Worm (Caenorhabditis elegans) whole organism, L4 larva: ENCODE data around the gene T04C10.3.
A peak's percentile ranks its signal among the peaks of the same experiment; 100 is the strongest.

ENCODE experiments used
- D1046.2 ChIP-seq: fragments of 200-800 bp; sonication (Bioruptor generic); IDR thresholded peaks from 2 replicates; pipeline ENCODE4 v1.3.6; 2022; ENCODE audit warnings: missing genetic modification characterization, missing compliant biosample characterization
- F37D6.2 ChIP-seq: sonication (generic microtip); optimal IDR thresholded peaks from 2 replicates; lab custom pipeline; 2016; ENCODE audit warnings: mild to moderate bottlenecking, missing genetic modification characterization, missing compliant biosample characterization
- Y5F2A.4 ChIP-seq: fragments of 200-800 bp; sonication (Bioruptor generic); optimal IDR thresholded peaks from 2 replicates; lab custom pipeline; 2018; ENCODE audit warnings: mild to moderate bottlenecking, missing genetic modification characterization, missing compliant biosample characterization
- ZK337.2 ChIP-seq: fragments of 200-800 bp; sonication (Bioruptor generic); IDR thresholded peaks from 2 replicates; pipeline ENCODE4 v1.3.6; 2022; ENCODE audit warnings: missing genetic modification reagents, missing genetic modification characterization, missing compliant biosample characterization
- ZK546.5 ChIP-seq, 2 experiments: sonication (generic microtip); optimal IDR thresholded peaks; 2 replicates each; lab custom pipeline; 2017; ENCODE audit warnings: missing biosample characterization in 2 of 2, missing genetic modification characterization in 2 of 2
- aha-1 ChIP-seq: fragments of 150-350 bp; peaks from one replicate; lab custom pipeline; 2014; ENCODE audit warnings: missing biosample characterization, missing genetic modification characterization
- ama-1 ChIP-seq: fragments of 150-350 bp; optimal IDR thresholded peaks from 2 replicates; lab custom pipeline; 2014; ENCODE audit warnings: inconsistent platforms, mixed read lengths
- arid-1 ChIP-seq: fragments of 200-800 bp; sonication (Bioruptor generic); conservative IDR thresholded peaks from 2 replicates; pipeline ENCODE4 v1.3.6; 2022; ENCODE audit warnings: missing genetic modification reagents, missing genetic modification characterization, missing compliant biosample characterization
- attf-4 ChIP-seq: sonication (generic microtip); optimal IDR thresholded peaks from 3 replicates; lab custom pipeline; 2017; ENCODE audit warnings: missing biosample characterization, missing genetic modification characterization
- ceh-20 ChIP-seq: fragments of 200-800 bp; sonication (Bioruptor generic); IDR thresholded peaks from 2 replicates; pipeline ENCODE4 v1.3.6; 2022; ENCODE audit warnings: missing genetic modification reagents, missing genetic modification characterization, missing compliant biosample characterization
- ceh-62 ChIP-seq: sonication (generic microtip); optimal IDR thresholded peaks from 2 replicates; lab custom pipeline; 2017; ENCODE audit warnings: missing biosample characterization, missing genetic modification characterization
- ces-1 ChIP-seq: fragments of 150-350 bp; sonication (generic microtip); optimal IDR thresholded peaks from 4 replicates; lab custom pipeline; 2014; ENCODE audit warnings: missing biosample characterization, missing genetic modification reagents, missing genetic modification characterization
- ctbp-1 ChIP-seq: fragments of 200-800 bp; sonication (Bioruptor generic); IDR thresholded peaks from 2 replicates; pipeline ENCODE4 v1.3.6; 2022; ENCODE audit warnings: missing genetic modification reagents, missing genetic modification characterization, missing compliant biosample characterization
- daf-12 ChIP-seq: fragments of 150-350 bp; optimal IDR thresholded peaks from 2 replicates; lab custom pipeline; 2014; ENCODE audit warnings: missing biosample characterization, missing genetic modification reagents, missing genetic modification characterization
- daf-16 ChIP-seq, 3 experiments: sonication (generic microtip); optimal IDR thresholded peaks; 2 replicates each; lab custom pipeline; 2016 to 2017; ENCODE audit warnings: missing genetic modification characterization in 3 of 3, missing genetic modification reagents in 3 of 3, mild to moderate bottlenecking in 2 of 3, missing compliant biosample characterization in 2 of 3, missing biosample characterization in 1 of 3, moderate library complexity in 1 of 3
- daf-8 ChIP-seq: fragments of 200-800 bp; sonication (Bioruptor generic); IDR thresholded peaks from 2 replicates; pipeline ENCODE4 v1.3.6; 2022; ENCODE audit warnings: missing genetic modification characterization, missing compliant biosample characterization
- dmd-6 ChIP-seq: fragments of 200-800 bp; sonication (Bioruptor generic); IDR thresholded peaks from 2 replicates; pipeline ENCODE4 v1.3.6; 2022; ENCODE audit warnings: missing genetic modification reagents, missing genetic modification characterization, missing compliant biosample characterization
- dmd-8 ChIP-seq: fragments of 200-800 bp; sonication (Bioruptor generic); IDR thresholded peaks from 2 replicates; pipeline ENCODE4 v1.3.6; 2022; ENCODE audit warnings: missing genetic modification characterization, missing compliant biosample characterization
- dpl-1 ChIP-seq: fragments of 150-350 bp; optimal IDR thresholded peaks from 2 replicates; lab custom pipeline; 2014; ENCODE audit warnings: missing biosample characterization, missing genetic modification reagents, missing genetic modification characterization
- egl-43 ChIP-seq: fragments of 200-800 bp; sonication (Bioruptor generic); IDR thresholded peaks from 2 replicates; pipeline ENCODE4 v1.3.6; 2022; ENCODE audit warnings: missing genetic modification reagents, missing genetic modification characterization, missing compliant biosample characterization
- hif-1 ChIP-seq, 2 experiments: sonication (generic microtip); optimal IDR thresholded peaks; 2 replicates each; lab custom pipeline; 2016 to 2017; ENCODE audit warnings: missing compliant biosample characterization in 2 of 2, missing genetic modification characterization in 2 of 2, missing genetic modification reagents in 2 of 2, missing genotype in 2 of 2, mild to moderate bottlenecking in 1 of 2
- hlh-30 ChIP-seq: sonication (generic microtip); optimal IDR thresholded peaks from 2 replicates; lab custom pipeline; 2017; ENCODE audit warnings: antibody characterized with exemption, mild to moderate bottlenecking, missing genetic modification characterization, missing compliant biosample characterization; ENCODE audit not compliant: insufficient read depth
- hmg-1.1 ChIP-seq: fragments of 200-800 bp; sonication (Bioruptor generic); IDR thresholded peaks from 2 replicates; pipeline ENCODE4 v1.3.6; 2022; ENCODE audit warnings: missing genetic modification reagents, missing genetic modification characterization, missing compliant biosample characterization
- jun-1 ChIP-seq: fragments of 150-350 bp; optimal IDR thresholded peaks from 2 replicates; lab custom pipeline; 2014; ENCODE audit warnings: missing biosample characterization, missing genetic modification reagents, missing genetic modification characterization
- lin-39 ChIP-seq: fragments of 150-350 bp; optimal IDR thresholded peaks from 2 replicates; lab custom pipeline; 2014; ENCODE audit warnings: missing biosample characterization, missing genetic modification reagents, missing genetic modification characterization
- lir-3 ChIP-seq: sonication (generic microtip); optimal IDR thresholded peaks from 2 replicates; lab custom pipeline; 2016; ENCODE audit warnings: mild to moderate bottlenecking, missing genetic modification characterization, missing compliant biosample characterization
- madf-5 ChIP-seq, 2 experiments: fragments of 200-800 bp; sonication (Bioruptor generic); IDR thresholded peaks; 2 replicates each; pipeline ENCODE4 v1.3.6; 2022; ENCODE audit warnings: missing compliant biosample characterization in 2 of 2, missing genetic modification characterization in 2 of 2
- mdt-29 ChIP-seq: fragments of 200-800 bp; sonication (Bioruptor generic); IDR thresholded peaks from 2 replicates; pipeline ENCODE4 v1.3.6; 2022; ENCODE audit warnings: missing genetic modification reagents, missing genetic modification characterization, missing compliant biosample characterization
- mep-1 ChIP-seq: fragments of 150-350 bp; sonication (generic microtip); optimal IDR thresholded peaks from 3 replicates; lab custom pipeline; 2014; ENCODE audit warnings: missing biosample characterization, missing genetic modification characterization
- mxl-2 ChIP-seq: fragments of 200-800 bp; sonication (Bioruptor generic); conservative IDR thresholded peaks from 2 replicates; pipeline ENCODE4 v1.3.6; 2022; ENCODE audit warnings: missing genetic modification reagents, missing genetic modification characterization, missing compliant biosample characterization
- nhr-11 ChIP-seq: fragments of 150-350 bp; optimal IDR thresholded peaks from 2 replicates; lab custom pipeline; 2014; ENCODE audit warnings: missing biosample characterization, missing genetic modification characterization
- nhr-111 ChIP-seq: fragments of 200-800 bp; sonication (Bioruptor generic); optimal IDR thresholded peaks from 2 replicates; lab custom pipeline; 2018; ENCODE audit warnings: mild to moderate bottlenecking, missing genetic modification characterization, missing compliant biosample characterization
- nhr-237 ChIP-seq: sonication (generic microtip); optimal IDR thresholded peaks from 2 replicates; lab custom pipeline; 2017; ENCODE audit warnings: missing biosample characterization, missing genetic modification characterization
- nhr-25 ChIP-seq: sonication (generic microtip); optimal IDR thresholded peaks from 2 replicates; lab custom pipeline; 2017; ENCODE audit warnings: missing genetic modification characterization, mild to moderate bottlenecking, missing compliant biosample characterization, antibody characterized with exemption, moderate library complexity, borderline replicate concordance; ENCODE audit not compliant: insufficient read depth
- nhr-28 ChIP-seq: fragments of 150-350 bp; optimal IDR thresholded peaks from 2 replicates; lab custom pipeline; 2014; ENCODE audit warnings: missing biosample characterization, missing genetic modification characterization
- nhr-48 ChIP-seq: sonication (generic microtip); optimal IDR thresholded peaks from 2 replicates; lab custom pipeline; 2016; ENCODE audit warnings: mild to moderate bottlenecking, missing genetic modification characterization, missing compliant biosample characterization
- nhr-6 ChIP-seq: fragments of 150-350 bp; optimal IDR thresholded peaks from 2 replicates; lab custom pipeline; 2014; ENCODE audit warnings: missing biosample characterization, missing genetic modification characterization
- nhr-76 ChIP-seq: fragments of 150-350 bp; optimal IDR thresholded peaks from 2 replicates; lab custom pipeline; 2014; ENCODE audit warnings: missing biosample characterization, missing genetic modification characterization
- pha-4 ChIP-seq, 2 experiments: fragments of 150-350 bp in 1 of 2; fragments of 200-800 bp in 1 of 2; sonication (Bioruptor generic) in 1 of 2; IDR thresholded peaks in 1 of 2; optimal IDR thresholded peaks in 1 of 2; 2 replicates each; pipeline versions ENCODE4 v1.3.6 to Lab custom; 2014 to 2022; ENCODE audit warnings: missing genetic modification characterization in 2 of 2, missing genetic modification reagents in 2 of 2, missing biosample characterization in 1 of 2, missing compliant biosample characterization in 1 of 2
- pqm-1 ChIP-seq: sonication (generic microtip); optimal IDR thresholded peaks from 2 replicates; lab custom pipeline; 2017; ENCODE audit warnings: missing biosample characterization, missing genetic modification characterization
- saeg-2 ChIP-seq: fragments of 200-800 bp; sonication (Bioruptor generic); IDR thresholded peaks from 2 replicates; pipeline ENCODE4 v1.3.6; 2022; ENCODE audit warnings: missing genetic modification reagents, missing genetic modification characterization, missing compliant biosample characterization
- snpc-4 ChIP-seq: fragments of 150-350 bp; optimal IDR thresholded peaks from 2 replicates; lab custom pipeline; 2014; ENCODE audit warnings: missing biosample characterization, missing genetic modification characterization
- spr-1 ChIP-seq: sonication (generic microtip); optimal IDR thresholded peaks from 2 replicates; lab custom pipeline; 2016; ENCODE audit warnings: mild to moderate bottlenecking, missing genetic modification characterization, missing compliant biosample characterization
- spr-3 ChIP-seq: fragments of 200-800 bp; sonication (Bioruptor generic); optimal IDR thresholded peaks from 2 replicates; lab custom pipeline; 2018; ENCODE audit warnings: mild to moderate bottlenecking, missing genetic modification characterization, missing compliant biosample characterization
- tag-97 ChIP-seq: fragments of 200-800 bp; sonication (Bioruptor generic); IDR thresholded peaks from 2 replicates; pipeline ENCODE4 v1.3.6; 2022; ENCODE audit warnings: missing genetic modification characterization, missing compliant biosample characterization
- tra-1 ChIP-seq: fragments of 200-800 bp; sonication (Bioruptor generic); IDR thresholded peaks from 2 replicates; pipeline ENCODE4 v1.3.6; 2022; ENCODE audit warnings: missing genetic modification reagents, missing genetic modification characterization, missing compliant biosample characterization
- zfp-2 ChIP-seq: sonication (generic microtip); optimal IDR thresholded peaks from 2 replicates; lab custom pipeline; 2016; ENCODE audit warnings: mild to moderate bottlenecking, missing genetic modification characterization, missing compliant biosample characterization
- zip-11 ChIP-seq: fragments of 200-800 bp; sonication (Bioruptor generic); IDR thresholded peaks from 2 replicates; pipeline ENCODE4 v1.3.6; 2022; ENCODE audit warnings: missing genetic modification characterization, missing compliant biosample characterization
- ztf-11 ChIP-seq: fragments of 150-350 bp; optimal IDR thresholded peaks from 2 replicates; lab custom pipeline; 2014; ENCODE audit warnings: missing biosample characterization, missing genetic modification characterization

The T04C10.3 gene

DNA sequence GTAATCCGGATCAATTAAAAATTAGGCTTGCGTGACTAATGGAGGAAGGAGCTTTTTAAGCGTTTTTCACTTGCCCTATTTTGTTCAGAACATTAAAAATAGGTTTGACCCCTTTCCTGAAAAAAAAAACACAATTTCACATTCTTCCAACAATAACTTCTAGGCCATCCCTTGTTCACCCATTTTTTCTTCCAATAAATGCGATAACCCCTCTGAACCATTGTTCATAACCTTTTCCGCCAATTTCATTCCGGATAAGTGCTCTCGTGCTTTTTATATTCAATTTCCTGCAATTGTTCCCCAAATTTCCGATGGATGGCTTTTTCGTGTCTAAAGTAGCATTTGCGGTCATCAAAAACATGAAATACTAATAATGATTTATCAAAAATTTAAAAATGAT, 3.3 kb downstream of the T04C10.3 start (continued):
- TF ChIP-seq snpc-4 (tag; lab: Kevin White, UChicago) (no peak), spr-3 (GFP tag; lab: Kevin White, UChicago) (no peak), ama-1 (no peak), jun-1 (tag; lab: Kevin White, UChicago) (no peak), hlh-30 (tag; lab: Kevin White, UChicago) (peak; percentile 29), madf-5 (GFP tag; IDR thresholded peaks at IDR 0.05; lab: Robert Waterston, UW) (no peak), mdt-29 (GFP tag; lab: Robert Waterston, UW) (no peak), aha-1 (peak; percentile 50), nhr-111 (no peak), nhr-48 (peak; percentile 19), saeg-2 (0 out of 2 replicates have a peak, but pooled peaks have one; percentile 43), tra-1 (GFP tag; lab: Robert Waterston, UW) (no peak), attf-4 (tag; lab: Kevin White, UChicago) (no peak), ctbp-1 (GFP tag; lab: Robert Waterston, UW) (no peak), zip-11 (GFP tag; lab: Robert Waterston, UW) (no peak), ceh-62 (tag; lab: Kevin White, UChicago) (no peak), ceh-20 (no peak), lin-39 (tag; lab: Kevin White, UChicago) (no peak), Y5F2A.4 (GFP tag; lab: Kevin White, UChicago) (no peak), hmg-1.1 (no peak), dmd-8 (GFP tag; lab: Robert Waterston, UW) (no peak), daf-8 (GFP tag; lab: Robert Waterston, UW) (no peak), mxl-2 (GFP tag; lab: Robert Waterston, UW) (no peak), nhr-6 (tag; lab: Kevin White, UChicago) (no peak)
- TF ChIP-seq, all 104 proteins: peak for 20

- TF ChIP-seq saeg-2: no peak
- no peak for TF ChIP-seq nhr-76
- TF ChIP-seq lir-3 (tag; lab: Kevin White, UChicago): no peak
- peak; percentile 83 for TF ChIP-seq nhr-28
- no peak for TF ChIP-seq arid-1
- TF ChIP-seq attf-4 (tag; lab: Kevin White, UChicago): no peak
- no peak for TF ChIP-seq egl-43 (GFP tag; lab: Robert Waterston, UW)
- no peak for TF ChIP-seq nhr-11
- peak; percentile 81 for TF ChIP-seq dmd-6 (GFP tag; lab: Robert Waterston, UW)
- no peak for TF ChIP-seq hmg-1.1
- no peak for TF ChIP-seq nhr-237 (tag; lab: Kevin White, UChicago)
- TF ChIP-seq daf-16 (GFP tag; optimal IDR thresholded peaks at IDR 0.05; lab: Kevin White, UChicago): no peak
- TF ChIP-seq daf-16 (tag; optimal IDR thresholded peaks at IDR 0.05; lab: Kevin White, UChicago): peak; percentile 81
- no peak for TF ChIP-seq D1046.2 (GFP tag; lab: Robert Waterston, UW)
- no peak for TF ChIP-seq ceh-62 (tag; lab: Kevin White, UChicago)
- 0 out of 2 replicates have a peak, but pooled peaks have one; percentile 64 for TF ChIP-seq tra-1 (GFP tag; lab: Robert Waterston, UW)
- peak; percentile 22; the same call in 1 of the 2 replicates for TF ChIP-seq pha-4 (GFP tag; IDR thresholded peaks at IDR 0.05; lab: Robert Waterston, UW)
- no peak for TF ChIP-seq pha-4 (tag; optimal IDR thresholded peaks at IDR 0.05; lab: Kevin White, UChicago)
- no peak for TF ChIP-seq nhr-48
- TF ChIP-seq ztf-11 (tag; lab: Kevin White, UChicago): no peak
- TF ChIP-seq spr-1 (tag; lab: Kevin White, UChicago): no peak
- no peak for TF ChIP-seq zfp-2
- no peak for TF ChIP-seq dpl-1 (GFP tag; lab: Kevin White, UChicago)
- peak; percentile 6 for TF ChIP-seq mep-1 (tag; lab: Kevin White, UChicago)
- TF ChIP-seq ZK337.2: no peak
- TF ChIP-seq ces-1 (GFP tag; lab: Kevin White, UChicago): no peak
- no peak for TF ChIP-seq daf-12 (tag; lab: Kevin White, UChicago)
- TF ChIP-seq nhr-25 (tag; lab: Kevin White, UChicago): no peak
- TF ChIP-seq ZK546.5 (tag; optimal IDR thresholded peaks at IDR 0.05; lab: Kevin White, UChicago): no peak
- no peak for TF ChIP-seq tag-97 (GFP tag; lab: Robert Waterston, UW)
- no peak for TF ChIP-seq nhr-111
- peak; percentile 89 for TF ChIP-seq pqm-1 (tag; lab: Kevin White, UChicago)
- TF ChIP-seq Y5F2A.4 (GFP tag; lab: Kevin White, UChicago): no peak
- no peak for TF ChIP-seq hif-1 (tag; optimal IDR thresholded peaks at IDR 0.05; lab: Kevin White, UChicago)
- TF ChIP-seq F37D6.2 (tag; lab: Kevin White, UChicago): no peak
Observed at ce11 chrX:14816717-14817116, 4.6 kb downstream of the T04C10.3 start.
